Worm (Caenorhabditis elegans): ENCODE measurements around the gene cdr-1.

Gene cdr-1

DNA sequence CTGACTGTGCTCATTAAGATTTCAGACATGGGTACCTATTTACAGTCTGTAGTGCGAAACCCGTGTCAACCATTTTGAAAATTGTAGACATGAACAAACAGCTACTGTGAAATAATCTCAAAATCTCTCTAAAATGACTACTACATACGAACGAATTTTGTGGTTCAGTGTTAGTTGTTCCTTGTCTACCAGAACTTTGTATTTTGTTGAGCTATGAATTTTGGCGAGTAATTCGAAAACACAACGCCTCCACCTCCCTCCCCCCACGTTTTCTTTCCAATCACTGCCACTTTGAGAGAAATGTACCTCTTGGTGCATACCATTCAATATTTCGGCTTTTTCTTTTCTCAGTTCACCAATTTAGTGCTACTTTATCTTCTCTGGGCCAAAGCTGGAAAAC lies 28.4 kb upstream of the cdr-1 start, which contains the start of gene T06C12.11:
T06C12.11 (plus strand) TSS at position 301 of the 400 bp plus-strand sequence.
- no peak for TF ChIP-seq nhr-25 (tag; optimal IDR thresholded peaks at IDR 0.05)
- TF ChIP-seq lin-15B (tag; optimal IDR thresholded peaks at IDR 0.05), result no peak
- TF ChIP-seq mdl-1 (tag; optimal IDR thresholded peaks at IDR 0.05), result no peak
- no peak for TF ChIP-seq elt-3 (tag; optimal IDR thresholded peaks at IDR 0.05)
- no peak for TF ChIP-seq nhr-76 (tag; optimal IDR thresholded peaks at IDR 0.05)
- no peak for TF ChIP-seq egl-5 (tag; optimal IDR thresholded peaks at IDR 0.05)
- TF ChIP-seq aly-2 (tag; optimal IDR thresholded peaks at IDR 0.05), result no peak
- no peak for TF ChIP-seq fkh-2 (tag; optimal IDR thresholded peaks at IDR 0.05)
- TF ChIP-seq fos-1 (tag; optimal IDR thresholded peaks at IDR 0.05), result no peak
- TF ChIP-seq nhr-12 (tag; optimal IDR thresholded peaks at IDR 0.05), result no peak
- TF ChIP-seq nhr-23 (tag; optimal IDR thresholded peaks at IDR 0.05), result no peak
- no peak for TF ChIP-seq mml-1 (tag; optimal IDR thresholded peaks at IDR 0.05)
- TF ChIP-seq daf-12 (tag; optimal IDR thresholded peaks at IDR 0.05), result no peak
- TF ChIP-seq R02D3.7 (tag; optimal IDR thresholded peaks at IDR 0.05), result no peak
- TF ChIP-seq ceh-16 (tag; optimal IDR thresholded peaks at IDR 0.05), result no peak
- no peak for TF ChIP-seq eor-1 (tag; optimal IDR thresholded peaks at IDR 0.05)
- no peak for TF ChIP-seq ZK546.5 (tag; optimal IDR thresholded peaks at IDR 0.05)
- no peak for TF ChIP-seq elt-2 (tag; optimal IDR thresholded peaks at IDR 0.05)

DNA sequence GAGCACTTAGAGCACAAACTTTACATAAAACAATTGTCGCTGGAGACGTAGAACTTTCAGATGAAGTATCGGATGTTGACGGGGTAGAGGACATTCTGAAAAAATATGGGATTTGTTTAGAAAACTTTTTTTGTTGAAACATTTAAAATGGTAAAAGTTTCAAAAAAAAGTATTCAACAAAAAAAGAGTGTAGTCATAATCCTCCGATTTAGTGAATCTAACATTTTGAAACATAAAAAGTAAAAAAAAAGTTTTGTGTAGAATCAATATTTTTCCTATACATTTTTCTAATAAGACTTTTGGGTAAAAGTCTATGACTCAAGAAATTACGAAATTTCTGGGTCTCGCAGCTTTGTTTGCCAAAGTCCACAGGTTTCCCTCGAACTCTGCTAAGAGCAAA lies 24.4 kb upstream of the cdr-1 start, which contains the start of gene nhr-213:
nhr-213 (minus strand) TSS at position 101 of the 400 bp plus-strand sequence.
- no peak for TF ChIP-seq tbx-2 (tag; optimal IDR thresholded peaks at IDR 0.05)
- no peak for TF ChIP-seq ama-1 (optimal IDR thresholded peaks at IDR 0.05)

DNA sequence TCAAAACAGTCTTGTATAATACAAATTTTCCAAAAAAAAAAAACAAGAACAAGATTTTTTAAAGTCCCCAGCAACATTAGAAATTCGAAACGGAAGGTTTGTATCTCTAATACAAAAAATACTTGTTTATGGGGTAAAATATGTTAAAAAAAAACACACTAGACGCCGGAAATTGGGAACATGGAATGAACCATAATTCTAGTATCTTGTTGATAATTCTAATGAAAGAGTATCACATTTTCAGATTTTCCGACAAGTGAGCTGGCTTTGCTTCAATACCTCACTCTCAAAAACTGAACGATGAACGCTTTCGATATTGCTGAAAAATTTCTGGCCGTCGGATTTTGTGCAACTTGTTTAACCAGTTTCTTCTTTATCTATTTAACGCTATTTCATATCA lies 23.4 kb upstream of the cdr-1 start, which contains the start of gene str-60:
str-60 (plus strand) TSS at position 301 of the 400 bp plus-strand sequence.
- TF ChIP-seq nhr-237 (tag; optimal IDR thresholded peaks at IDR 0.05) (no peak), zag-1 (tag; optimal IDR thresholded peaks at IDR 0.05) (no peak), snpc-4 (tag; optimal IDR thresholded peaks at IDR 0.05) (no peak), skn-1 (tag; optimal IDR thresholded peaks at IDR 0.05) (no peak), ceh-16 (tag; optimal IDR thresholded peaks at IDR 0.05) (no peak), ceh-82 (tag; optimal IDR thresholded peaks at IDR 0.05) (no peak), jun-1 (tag; optimal IDR thresholded peaks at IDR 0.05) (no peak), unc-62 (GFP tag; optimal IDR thresholded peaks at IDR 0.05) (no peak), eor-1 (tag; optimal IDR thresholded peaks at IDR 0.05) (no peak), ZK546.5 (tag; optimal IDR thresholded peaks at IDR 0.05) (no peak), nhr-43 (tag; optimal IDR thresholded peaks at IDR 0.05; ENCODE audit: poor library complexity, severe bottlenecking) (no peak)

DNA sequence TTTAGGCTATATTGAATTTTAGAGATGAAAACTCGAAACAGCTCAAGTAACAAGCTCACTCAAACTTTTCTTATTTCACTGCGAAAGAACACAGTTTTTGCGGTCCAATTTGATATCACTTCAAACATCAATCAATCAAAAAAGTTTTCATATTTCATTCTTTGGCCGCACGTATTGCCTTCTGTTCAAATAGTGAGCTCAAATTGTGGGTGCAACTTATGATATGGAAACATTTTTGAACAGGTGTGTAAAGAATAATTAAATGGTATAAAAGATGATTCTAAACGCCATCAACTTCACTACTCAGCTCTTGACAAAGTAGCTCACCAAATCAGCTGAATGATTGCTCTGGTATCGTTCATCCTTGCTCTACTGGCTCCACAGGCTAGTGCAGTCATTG lies 21.4 kb upstream of the cdr-1 start, which contains the start of gene T06C12.14:
T06C12.14 (plus strand) TSS at position 301 of the 400 bp plus-strand sequence.
- TF ChIP-seq ceh-82 (tag; optimal IDR thresholded peaks at IDR 0.05) (no peak), fkh-10 (GFP tag; optimal IDR thresholded peaks at IDR 0.05) (no peak), snpc-4 (tag; optimal IDR thresholded peaks at IDR 0.05) (no peak), fos-1 (tag; optimal IDR thresholded peaks at IDR 0.05) (no peak), fkh-2 (tag; optimal IDR thresholded peaks at IDR 0.05) (no peak), ztf-11 (tag; optimal IDR thresholded peaks at IDR 0.05) (no peak), nhr-28 (tag; optimal IDR thresholded peaks at IDR 0.05) (no peak), lin-39 (tag; optimal IDR thresholded peaks at IDR 0.05) (no peak), elt-2 (tag; optimal IDR thresholded peaks at IDR 0.05) (no peak)

DNA sequence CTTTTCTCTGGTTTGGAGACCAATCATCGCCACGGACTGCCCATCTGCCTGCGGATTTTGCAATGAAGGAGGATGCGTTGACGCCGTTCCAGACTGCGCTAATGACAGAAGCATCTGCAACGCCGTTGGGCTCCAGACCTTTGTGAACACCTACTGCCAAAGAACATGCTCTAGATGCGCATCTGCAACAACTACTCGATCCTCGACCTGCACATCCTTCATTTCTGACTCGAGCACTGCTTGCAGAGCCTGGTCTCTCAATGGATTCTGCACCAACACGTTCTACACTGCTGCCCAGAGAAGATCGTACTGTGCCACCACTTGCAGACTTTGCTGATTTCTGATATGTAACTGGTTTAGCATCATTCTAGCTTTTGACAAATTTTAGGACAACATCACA lies 20.5 kb upstream of the cdr-1 start:
- TF ChIP-seq nhr-28 (tag; optimal IDR thresholded peaks at IDR 0.05), result no peak
- TF ChIP-seq ceh-9 (tag; optimal IDR thresholded peaks at IDR 0.05), result no peak
- TF ChIP-seq snpc-4 (tag; optimal IDR thresholded peaks at IDR 0.05), result no peak
- TF ChIP-seq ceh-82 (tag; optimal IDR thresholded peaks at IDR 0.05), result no peak
- TF ChIP-seq hmg-11 (tag; optimal IDR thresholded peaks at IDR 0.05), result no peak
- TF ChIP-seq elt-1 (tag; optimal IDR thresholded peaks at IDR 0.05), result no peak
- no peak for TF ChIP-seq ceh-28 (tag; optimal IDR thresholded peaks at IDR 0.05)
- TF ChIP-seq egl-5 (tag; optimal IDR thresholded peaks at IDR 0.05), result no peak
- no peak for TF ChIP-seq eor-1 (tag; optimal IDR thresholded peaks at IDR 0.05)
- TF ChIP-seq pqm-1 (tag; optimal IDR thresholded peaks at IDR 0.05), result no peak
- no peak for TF ChIP-seq jun-1 (tag; optimal IDR thresholded peaks at IDR 0.05)
